Fruit fly (Drosophila melanogaster) whole organism, pupa: Measurements from ENCODE around the gene lmgA.

Experiments used
- CG10348 ChIP-seq: fragments of 200-800 bp; sonication (Bioruptor generic); IDR thresholded peaks from 2 replicates; pipeline ENCODE4 v1.3.6; 2022; ENCODE audit warnings: missing biosample characterization, missing genetic modification characterization
- CG12605 ChIP-seq: fragments of 200-800 bp; sonication (Bioruptor generic); IDR thresholded peaks from 2 replicates; pipeline ENCODE4 v1.3.6; 2022; ENCODE audit warnings: missing biosample characterization, missing genetic modification characterization
- CG13204 ChIP-seq: fragments of 200-800 bp; sonication (Bioruptor generic); optimal IDR thresholded peaks from 2 replicates; lab custom pipeline; 2018; ENCODE audit warnings: missing biosample characterization, mild to moderate bottlenecking, missing genetic modification characterization, moderate library complexity
- CG14655 ChIP-seq: fragments of 200-800 bp; sonication (Bioruptor generic); optimal IDR thresholded peaks from 3 replicates; lab custom pipeline; 2017; ENCODE audit warnings: mild to moderate bottlenecking, missing biosample characterization, missing genetic modification reagents, missing genetic modification characterization
- CG15710 ChIP-seq: fragments of 200-800 bp; sonication (Bioruptor generic); optimal IDR thresholded peaks from 2 replicates; lab custom pipeline; 2018; ENCODE audit warnings: missing biosample characterization, mild to moderate bottlenecking, missing genetic modification characterization, moderate library complexity
- CG17806 ChIP-seq: fragments of 200-800 bp; sonication (Bioruptor generic); optimal IDR thresholded peaks from 2 replicates; lab custom pipeline; 2018; ENCODE audit warnings: missing biosample characterization, mild to moderate bottlenecking, missing genetic modification characterization, moderate library complexity
- CG32121 ChIP-seq: fragments of 200-800 bp; sonication (Bioruptor generic); IDR thresholded peaks from 2 replicates; pipeline ENCODE4 v1.3.6; 2022; ENCODE audit warnings: missing biosample characterization, missing genetic modification characterization
- CG34367 ChIP-seq: fragments of 200-800 bp; sonication (Bioruptor generic); optimal IDR thresholded peaks from 2 replicates; lab custom pipeline; 2018; ENCODE audit warnings: missing biosample characterization, mild to moderate bottlenecking, missing genetic modification characterization
- CG4496 ChIP-seq: fragments of 200-800 bp; sonication (Bioruptor generic); IDR thresholded peaks from 3 replicates; pipeline ENCODE4 v1.3.6; 2022; ENCODE audit warnings: missing biosample characterization, missing genetic modification characterization
- CG8159 ChIP-seq: fragments of 200-800 bp; sonication (Bioruptor generic); optimal IDR thresholded peaks from 3 replicates; lab custom pipeline; 2018; ENCODE audit warnings: missing biosample characterization, mild to moderate bottlenecking, missing genetic modification characterization, moderate library complexity
- CG8301 ChIP-seq: fragments of 200-800 bp; sonication (Bioruptor generic); optimal IDR thresholded peaks from 2 replicates; lab custom pipeline; 2018; ENCODE audit warnings: missing biosample characterization, mild to moderate bottlenecking, missing genetic modification characterization
- CG9948 ChIP-seq: fragments of 200-800 bp; sonication (Bioruptor generic); optimal IDR thresholded peaks from 2 replicates; lab custom pipeline; 2018; ENCODE audit warnings: missing biosample characterization, mild to moderate bottlenecking, missing genetic modification characterization, moderate library complexity
- D1 ChIP-seq: fragments of 200-800 bp; sonication (Bioruptor generic); optimal IDR thresholded peaks from 2 replicates; lab custom pipeline; 2018; ENCODE audit warnings: missing biosample characterization, mild to moderate bottlenecking, missing genetic modification characterization, moderate library complexity
- EcR ChIP-seq: fragments of 200-800 bp; sonication (Bioruptor generic); optimal IDR thresholded peaks from 3 replicates; lab custom pipeline; 2019; ENCODE audit warnings: missing biosample characterization, missing genetic modification characterization, mild to moderate bottlenecking, moderate library complexity, missing genetic modification reagents
- Ets98B ChIP-seq: fragments of 200-800 bp; sonication (Bioruptor generic); IDR thresholded peaks from 2 replicates; pipeline ENCODE4 v1.3.6; 2022; ENCODE audit warnings: missing biosample characterization, missing genetic modification characterization
- Pif1A ChIP-seq: fragments of 200-800 bp; sonication (Bioruptor generic); optimal IDR thresholded peaks from 3 replicates; lab custom pipeline; 2016; ENCODE audit warnings: missing biosample characterization, missing genetic modification characterization
- Pif1B ChIP-seq: fragments of 200-800 bp; sonication (Bioruptor generic); optimal IDR thresholded peaks from 3 replicates; lab custom pipeline; 2016; ENCODE audit warnings: missing biosample characterization, missing genetic modification characterization
- Snoo ChIP-seq: fragments of 200-800 bp; sonication (Bioruptor generic); optimal IDR thresholded peaks from 3 replicates; lab custom pipeline; 2017; ENCODE audit warnings: missing biosample characterization, mild to moderate bottlenecking, missing genetic modification characterization, inconsistent platforms
- fd96Ca ChIP-seq: fragments of 200-800 bp; sonication (Bioruptor generic); IDR thresholded peaks from 3 replicates; pipeline ENCODE4 v1.3.6; 2022; ENCODE audit warnings: missing biosample characterization, missing genetic modification characterization
- gl ChIP-seq: fragments of 200-800 bp; sonication (Bioruptor generic); optimal IDR thresholded peaks from 2 replicates; lab custom pipeline; 2018; ENCODE audit warnings: missing biosample characterization, mild to moderate bottlenecking, missing genetic modification characterization
- rn ChIP-seq: fragments of 200-800 bp; sonication (Bioruptor generic); IDR thresholded peaks from 2 replicates; pipeline ENCODE4 v1.3.6; 2022; ENCODE audit warnings: missing biosample characterization, missing genetic modification characterization

Gene lmgA

dm6 chr2L:8570408-8571072 lies 42.1 kb upstream of the lmgA start:
- TF ChIP-seq rn (GFP tag; lab: Robert Waterston, UW) = no peak
- TF ChIP-seq CG17806 = no peak
- no peak for TF ChIP-seq CG12605 (GFP tag; lab: Robert Waterston, UW)
- no peak for TF ChIP-seq D1
- no peak for TF ChIP-seq gl (tag; lab: Kevin White, UChicago)
- no peak for TF ChIP-seq Pif1A (GFP tag; lab: Kevin White, UChicago)
- TF ChIP-seq CG13204 = no peak
- TF ChIP-seq Ets98B (GFP tag; lab: Robert Waterston, UW) = no peak
- no peak for TF ChIP-seq CG14655 (GFP tag; lab: Kevin White, UChicago)
- no peak for TF ChIP-seq CG10348 (GFP tag; lab: Robert Waterston, UW)
- TF ChIP-seq Snoo = no peak
- TF ChIP-seq CG8159 (tag; lab: Kevin White, UChicago) = no peak
- TF ChIP-seq CG15710 (tag; lab: Kevin White, UChicago) = no peak

- TF ChIP-seq CG12605 (GFP tag; lab: Robert Waterston, UW) (no peak), CG34367 (tag; lab: Kevin White, UChicago) (no peak), Ets98B (GFP tag; lab: Robert Waterston, UW) (no peak), EcR (no peak), Pif1B (no peak), CG8301 (tag; lab: Kevin White, UChicago) (no peak), CG17806 (no peak), Snoo (no peak), fd96Ca (no peak), D1 (no peak), CG4496 (GFP tag; lab: Robert Waterston, UW) (no peak), rn (GFP tag; lab: Robert Waterston, UW) (no peak), CG10348 (GFP tag; lab: Robert Waterston, UW) (no peak), CG9948 (tag; lab: Kevin White, UChicago) (no peak), CG32121 (no peak), CG13204 (no peak), Pif1A (GFP tag; lab: Kevin White, UChicago) (no peak)
- TF ChIP-seq, all 21 proteins: peak for 0
These were observed 27.8 kb upstream of the lmgA start for dm6 chr2L:8556207-8556606.

- no peak for TF ChIP-seq CG8159 (tag; lab: Kevin White, UChicago)
- TF ChIP-seq CG13204 = no peak
- TF ChIP-seq CG10348 (GFP tag; lab: Robert Waterston, UW) = no peak
- TF ChIP-seq Pif1B = no peak
- no peak for TF ChIP-seq CG17806
- TF ChIP-seq CG34367 (tag; lab: Kevin White, UChicago) = no peak
- TF ChIP-seq CG14655 (GFP tag; lab: Kevin White, UChicago) = peak; percentile 13
- no peak for TF ChIP-seq D1
These were observed 25.6 kb upstream of the lmgA start for dm6 chr2L:8553789-8554626.

- no peak for TF ChIP-seq Snoo
- TF ChIP-seq CG13204 = no peak
- TF ChIP-seq Pif1B = no peak
- no peak for TF ChIP-seq rn (GFP tag; lab: Robert Waterston, UW)
- peak; percentile 6 for TF ChIP-seq Pif1A (GFP tag; lab: Kevin White, UChicago)
- TF ChIP-seq Ets98B (GFP tag; lab: Robert Waterston, UW) = no peak
- TF ChIP-seq CG14655 (GFP tag; lab: Kevin White, UChicago) = no peak
- TF ChIP-seq CG15710 (tag; lab: Kevin White, UChicago) = no peak
- TF ChIP-seq EcR = no peak
- peak; percentile 2 for TF ChIP-seq CG9948 (tag; lab: Kevin White, UChicago)
- no peak for TF ChIP-seq CG8159 (tag; lab: Kevin White, UChicago)
- TF ChIP-seq CG34367 (tag; lab: Kevin White, UChicago) = no peak
- no peak for TF ChIP-seq gl (tag; lab: Kevin White, UChicago)
- no peak for TF ChIP-seq CG17806
- no peak for TF ChIP-seq CG4496 (GFP tag; lab: Robert Waterston, UW)
- no peak for TF ChIP-seq D1
These were observed 24.1 kb upstream of the lmgA start for dm6 chr2L:8552472-8552871.

DNA sequence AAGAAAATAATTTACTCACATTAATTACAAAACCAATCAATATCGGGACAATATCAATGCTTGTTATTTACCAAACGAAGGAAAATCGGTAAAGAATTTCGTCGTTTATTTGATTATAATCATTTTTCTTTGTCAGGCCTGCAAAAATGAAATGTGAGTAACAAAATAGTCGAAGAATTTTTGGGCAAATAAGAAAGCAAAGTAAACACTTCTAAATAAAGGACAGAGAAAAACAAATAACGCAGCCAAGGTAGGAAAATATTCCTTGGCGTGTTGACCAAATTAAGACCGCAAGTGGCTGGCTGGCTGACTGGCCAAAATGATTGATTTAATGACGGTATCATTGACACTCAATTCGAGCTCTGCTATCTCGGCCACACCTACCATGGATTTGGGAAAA lies 19.7 kb upstream of the lmgA start:
- TF ChIP-seq CG8159 (tag; lab: Kevin White, UChicago) (no peak), CG4496 (GFP tag; lab: Robert Waterston, UW) (no peak), Pif1A (GFP tag; lab: Kevin White, UChicago) (no peak), CG15710 (tag; lab: Kevin White, UChicago) (no peak), EcR (no peak), CG9948 (tag; lab: Kevin White, UChicago) (no peak)

DNA sequence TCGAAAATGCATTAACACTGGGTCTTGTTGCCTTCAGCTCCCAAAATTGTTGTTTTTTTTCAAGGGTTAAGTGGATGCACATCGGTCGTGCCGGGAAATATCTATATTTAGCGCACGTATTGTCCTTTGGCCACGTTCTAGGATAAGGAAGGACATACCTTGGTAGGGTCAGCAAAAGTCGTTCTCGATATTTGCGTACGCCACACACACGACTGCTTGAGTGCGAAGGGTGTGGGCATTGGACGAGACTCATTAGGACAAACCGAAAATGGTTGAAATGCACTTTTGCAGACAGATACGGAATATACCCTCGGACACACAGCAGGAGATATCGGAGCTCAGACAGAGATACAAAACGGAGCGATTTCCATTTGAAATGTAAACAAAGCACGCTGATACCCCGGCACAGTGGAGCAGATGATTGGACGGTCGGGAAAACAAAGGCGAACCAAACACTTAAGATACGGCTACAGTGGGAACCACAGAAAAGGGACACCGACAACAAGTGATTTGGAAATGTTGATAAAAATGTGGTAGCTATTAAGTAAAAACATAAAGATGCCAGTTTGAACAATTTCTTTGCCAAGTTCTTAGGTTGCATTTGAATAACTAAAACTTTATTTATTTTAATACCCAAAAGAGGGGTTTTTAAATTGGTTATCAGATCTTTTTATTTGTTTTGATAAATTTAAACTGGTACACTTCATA lies 17.1 kb upstream of the lmgA start:
- TF ChIP-seq Pif1B = no peak
- TF ChIP-seq CG14655 (GFP tag; lab: Kevin White, UChicago) = peak; percentile 18
- TF ChIP-seq CG34367 (tag; lab: Kevin White, UChicago) = no peak
- no peak for TF ChIP-seq rn (GFP tag; lab: Robert Waterston, UW)
- no peak for TF ChIP-seq CG8159 (tag; lab: Kevin White, UChicago)
- no peak for TF ChIP-seq CG15710 (tag; lab: Kevin White, UChicago)
- TF ChIP-seq CG8301 (tag; lab: Kevin White, UChicago) = no peak
- TF ChIP-seq CG9948 (tag; lab: Kevin White, UChicago) = no peak
- TF ChIP-seq, all 21 proteins: peak for 1
